Worm (Caenorhabditis elegans) whole organism, late embryonic: ENCODE results near the gene F35H12.1.
A peak's percentile ranks its signal among the peaks of the same experiment; 100 is the strongest.

Experiments
- C38D4.7 ChIP-seq: fragments of 200-800 bp; sonication (Bioruptor generic); optimal IDR thresholded peaks from 2 replicates; lab custom pipeline; 2018; ENCODE audit warnings: mild to moderate bottlenecking, missing genetic modification characterization, moderate library complexity, missing compliant biosample characterization
- F13H6.1 ChIP-seq: sonication (generic microtip); optimal IDR thresholded peaks from 2 replicates; lab custom pipeline; 2016; ENCODE audit warnings: missing genetic modification characterization, missing compliant biosample characterization
- T23F11.4 ChIP-seq: fragments of 200-800 bp; sonication (Bioruptor generic); optimal IDR thresholded peaks from 2 replicates; lab custom pipeline; 2018; ENCODE audit warnings: mild to moderate bottlenecking, missing genetic modification characterization, missing compliant biosample characterization
- Y22D7AL.16 ChIP-seq: sonication (generic microtip); optimal IDR thresholded peaks from 2 replicates; lab custom pipeline; 2016; ENCODE audit warnings: missing genetic modification characterization, missing compliant biosample characterization
- ahr-1 ChIP-seq: sonication (generic microtip); optimal IDR thresholded peaks from 2 replicates; lab custom pipeline; 2016; ENCODE audit warnings: missing genetic modification characterization, missing compliant biosample characterization
- ama-1 ChIP-seq: fragments of 150-350 bp; optimal IDR thresholded peaks from 2 replicates; lab custom pipeline; 2014
- ceh-18 ChIP-seq: sonication (generic microtip); optimal IDR thresholded peaks from 2 replicates; lab custom pipeline; 2016; ENCODE audit warnings: missing genetic modification characterization, missing compliant biosample characterization
- ceh-22 ChIP-seq: sonication (generic microtip); optimal IDR thresholded peaks from 2 replicates; lab custom pipeline; 2017; ENCODE audit warnings: missing biosample characterization, missing genetic modification characterization
- ceh-24 ChIP-seq: sonication (generic microtip); optimal IDR thresholded peaks from 2 replicates; lab custom pipeline; 2016; ENCODE audit warnings: mild to moderate bottlenecking, missing genetic modification characterization, missing compliant biosample characterization
- ceh-30 ChIP-seq: fragments of 150-350 bp; optimal IDR thresholded peaks from 2 replicates; lab custom pipeline; 2014; ENCODE audit warnings: missing biosample characterization, missing genetic modification characterization
- ceh-48 ChIP-seq: sonication (generic microtip); optimal IDR thresholded peaks from 2 replicates; lab custom pipeline; 2016; ENCODE audit warnings: missing genetic modification characterization, inconsistent platforms, missing compliant biosample characterization
- ceh-9 ChIP-seq: sonication (generic microtip); optimal IDR thresholded peaks from 2 replicates; lab custom pipeline; 2016; ENCODE audit warnings: mild to moderate bottlenecking, missing genetic modification characterization, inconsistent platforms, missing compliant biosample characterization
- dmd-4 ChIP-seq: sonication (generic microtip); optimal IDR thresholded peaks from 2 replicates; lab custom pipeline; 2016; ENCODE audit warnings: borderline replicate concordance, missing genetic modification characterization, missing compliant biosample characterization
- dve-1 ChIP-seq: sonication (generic microtip); optimal IDR thresholded peaks from 2 replicates; lab custom pipeline; 2017; ENCODE audit warnings: antibody characterized with exemption, mild to moderate bottlenecking, missing genetic modification characterization, missing compliant biosample characterization
- elt-2 ChIP-seq: sonication (generic microtip); optimal IDR thresholded peaks from 2 replicates; lab custom pipeline; 2016; ENCODE audit warnings: missing genetic modification reagents, missing genetic modification characterization, missing compliant biosample characterization
- elt-4 ChIP-seq: sonication (generic microtip); optimal IDR thresholded peaks from 2 replicates; lab custom pipeline; 2016; ENCODE audit warnings: missing genetic modification characterization, missing compliant biosample characterization
- fax-1 ChIP-seq: sonication (generic microtip); optimal IDR thresholded peaks from 2 replicates; lab custom pipeline; 2016; ENCODE audit warnings: missing genotype, missing genetic modification characterization, missing compliant biosample characterization
- fkh-10 ChIP-seq: fragments of 150-350 bp; optimal IDR thresholded peaks from 2 replicates; lab custom pipeline; 2014; ENCODE audit warnings: missing biosample characterization, missing genetic modification reagents, missing genetic modification characterization
- fkh-6 ChIP-seq: sonication (generic microtip); optimal IDR thresholded peaks from 2 replicates; lab custom pipeline; 2016; ENCODE audit warnings: missing genetic modification characterization, missing compliant biosample characterization
- hlh-13 ChIP-seq: fragments of 200-800 bp; sonication (Bioruptor generic); optimal IDR thresholded peaks from 2 replicates; lab custom pipeline; 2018; ENCODE audit warnings: mild to moderate bottlenecking, missing genetic modification characterization, missing compliant biosample characterization
- hlh-15 ChIP-seq: sonication (generic microtip); optimal IDR thresholded peaks from 2 replicates; lab custom pipeline; 2016; ENCODE audit warnings: missing genetic modification characterization, missing compliant biosample characterization
- hlh-6 ChIP-seq: sonication (generic microtip); optimal IDR thresholded peaks from 2 replicates; lab custom pipeline; 2016; ENCODE audit warnings: missing genotype, missing genetic modification characterization, missing compliant biosample characterization
- hlh-8 ChIP-seq: sonication (generic microtip); optimal IDR thresholded peaks from 2 replicates; lab custom pipeline; 2016; ENCODE audit warnings: missing genotype, missing genetic modification characterization, missing compliant biosample characterization
- lim-6 ChIP-seq: sonication (generic microtip); optimal IDR thresholded peaks from 2 replicates; lab custom pipeline; 2016; ENCODE audit warnings: missing genetic modification characterization, missing compliant biosample characterization
- madf-2 ChIP-seq: sonication (generic microtip); optimal IDR thresholded peaks from 2 replicates; lab custom pipeline; 2017; ENCODE audit warnings: missing genetic modification characterization, missing compliant biosample characterization
- mec-3 ChIP-seq: sonication (generic microtip); optimal IDR thresholded peaks from 2 replicates; lab custom pipeline; 2016; ENCODE audit warnings: borderline replicate concordance, missing genetic modification characterization, missing compliant biosample characterization
- nfya-1 ChIP-seq: sonication (generic microtip); optimal IDR thresholded peaks from 2 replicates; lab custom pipeline; 2017; ENCODE audit warnings: missing genetic modification characterization, mild to moderate bottlenecking, missing compliant biosample characterization, antibody characterized with exemption, moderate library complexity
- odd-2 ChIP-seq: sonication (generic microtip); optimal IDR thresholded peaks from 2 replicates; lab custom pipeline; 2017; ENCODE audit warnings: antibody characterized with exemption, mild to moderate bottlenecking, missing genetic modification characterization, missing compliant biosample characterization
- pag-3 ChIP-seq: sonication (generic microtip); optimal IDR thresholded peaks from 2 replicates; lab custom pipeline; 2016; ENCODE audit warnings: missing compliant biosample characterization, missing genetic modification characterization, borderline replicate concordance
- pha-4 ChIP-seq: fragments of 150-350 bp; optimal IDR thresholded peaks from 2 replicates; lab custom pipeline; 2018; ENCODE audit warnings: missing biosample characterization, missing genetic modification reagents, missing genetic modification characterization
- pqm-1 ChIP-seq: sonication (generic microtip); optimal IDR thresholded peaks from 2 replicates; lab custom pipeline; 2016; ENCODE audit warnings: missing genetic modification characterization, missing compliant biosample characterization
- pros-1 ChIP-seq: fragments of 150-350 bp; optimal IDR thresholded peaks from 2 replicates; lab custom pipeline; 2014; ENCODE audit warnings: missing biosample characterization, missing genetic modification reagents, missing genetic modification characterization
- sox-4 ChIP-seq: sonication (generic microtip); optimal IDR thresholded peaks from 2 replicates; lab custom pipeline; 2017; ENCODE audit warnings: mild to moderate bottlenecking, missing genetic modification characterization, inconsistent platforms, missing compliant biosample characterization
- tbx-2 ChIP-seq: sonication (generic microtip); optimal IDR thresholded peaks from 2 replicates; lab custom pipeline; 2016; ENCODE audit warnings: missing genetic modification characterization, missing compliant biosample characterization
- tbx-7 ChIP-seq: sonication (generic microtip); optimal IDR thresholded peaks from 2 replicates; lab custom pipeline; 2016; ENCODE audit warnings: missing genotype, missing genetic modification characterization, missing compliant biosample characterization
- unc-86 ChIP-seq: sonication (generic microtip); optimal IDR thresholded peaks from 2 replicates; lab custom pipeline; 2016; ENCODE audit warnings: missing genetic modification characterization, missing compliant biosample characterization
- zip-5 ChIP-seq: sonication (generic microtip); optimal IDR thresholded peaks from 2 replicates; lab custom pipeline; 2016; ENCODE audit warnings: missing genetic modification characterization, missing compliant biosample characterization
- ztf-16 ChIP-seq: sonication (generic microtip); optimal IDR thresholded peaks from 2 replicates; lab custom pipeline; 2017; ENCODE audit warnings: missing genetic modification characterization, missing compliant biosample characterization

The F35H12.1 gene

DNA sequence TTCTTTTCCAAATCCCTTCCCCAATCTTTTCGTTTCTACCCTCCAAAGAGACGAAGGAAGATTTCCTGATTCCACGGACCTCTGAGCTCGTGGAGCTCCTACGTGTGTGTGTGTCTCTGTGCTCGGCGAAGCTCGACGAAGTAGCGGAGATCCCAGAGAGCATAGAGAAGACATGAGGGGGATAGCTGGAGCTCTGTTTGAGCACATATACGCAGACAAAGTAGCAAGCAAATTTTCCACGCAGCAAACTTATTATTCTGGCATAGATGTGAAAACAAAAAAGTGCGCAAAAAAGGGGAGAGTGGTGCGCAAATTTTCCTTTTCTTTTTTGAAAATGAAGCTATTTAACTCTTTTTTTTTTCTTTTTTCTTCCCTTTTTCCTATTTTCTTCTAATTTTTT is 730 bp upstream of the F35H12.1 start (continued):
- TF ChIP-seq pha-4 (tag; lab: Kevin White, UChicago) (no peak), unc-86 (tag; lab: Kevin White, UChicago) (no peak), dmd-4 (tag; lab: Kevin White, UChicago) (no peak), elt-4 (no peak), ceh-30 (tag; lab: Kevin White, UChicago) (no peak), lim-6 (no peak), tbx-2 (peak; percentile 23), fax-1 (tag; lab: Kevin White, UChicago) (no peak), sox-4 (tag; lab: Kevin White, UChicago) (no peak), ceh-22 (no peak), zip-5 (tag; lab: Kevin White, UChicago) (no peak), hlh-15 (tag; lab: Kevin White, UChicago) (no peak), odd-2 (no peak), elt-2 (tag; lab: Kevin White, UChicago) (no peak), pag-3 (tag; lab: Kevin White, UChicago) (no peak), C38D4.7 (no peak), ceh-9 (no peak), ztf-16 (tag; lab: Kevin White, UChicago) (no peak), tbx-7 (tag; lab: Kevin White, UChicago) (no peak)

DNA sequence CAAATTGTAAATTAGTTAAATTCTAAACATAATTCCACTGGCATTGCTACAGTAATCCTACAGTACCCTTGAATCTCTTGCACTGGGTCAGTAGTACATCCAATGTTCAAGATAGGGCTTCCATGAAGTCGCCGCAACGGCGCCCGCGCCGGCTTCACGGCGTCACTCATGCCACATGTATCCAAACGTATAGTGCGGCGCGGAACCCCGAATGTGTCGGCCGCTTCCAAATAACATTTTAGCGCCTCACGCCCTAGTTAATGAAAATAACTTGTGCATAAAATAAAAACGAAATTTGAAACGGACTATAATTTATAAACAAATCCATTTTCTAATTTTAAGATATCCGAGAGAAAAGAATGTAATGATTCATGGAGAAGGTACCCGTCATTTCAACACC is 2.4 kb downstream of the F35H12.1 start:
- no peak for TF ChIP-seq dve-1 (tag; lab: Kevin White, UChicago)

DNA sequence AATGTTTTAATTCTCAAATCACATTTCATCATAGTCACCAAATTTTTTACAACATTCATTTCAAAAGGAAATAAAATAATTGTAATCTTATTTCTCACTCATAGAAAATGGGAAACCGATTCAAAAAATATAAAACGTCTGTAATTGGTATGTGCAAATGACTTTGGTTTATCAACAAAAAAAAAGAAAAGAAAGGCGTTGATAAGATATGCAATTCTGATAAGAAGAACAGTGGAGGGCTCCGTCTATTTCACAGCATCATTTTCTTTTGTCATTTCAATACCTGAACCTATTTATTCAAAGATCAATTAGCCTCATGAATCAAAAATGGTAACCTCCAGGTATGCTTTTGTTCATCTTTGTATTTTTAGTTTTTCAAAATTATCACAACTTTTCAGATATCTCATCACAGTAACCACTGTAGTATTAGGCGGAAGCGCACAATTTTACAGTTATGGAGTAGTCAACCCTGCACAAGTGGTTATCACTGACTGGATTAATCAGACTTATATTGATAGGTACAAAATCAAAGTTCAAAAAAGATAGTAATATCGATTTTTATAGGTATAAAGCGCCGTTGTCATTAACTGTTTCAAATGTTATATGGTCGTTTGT is 4.8 kb downstream of the F35H12.1 start, which contains the start of gene F53H8.3:
Gene F53H8.3, plus strand, starts transcription at position 275 of the 615 bp plus-strand sequence.
- TF ChIP-seq tbx-7 (tag; lab: Kevin White, UChicago): no peak
- no peak for TF ChIP-seq F13H6.1 (tag; lab: Kevin White, UChicago)
- TF ChIP-seq ahr-1 (tag; lab: Kevin White, UChicago): no peak
- TF ChIP-seq mec-3 (tag; lab: Kevin White, UChicago): no peak
- TF ChIP-seq elt-2 (tag; lab: Kevin White, UChicago): peak; percentile 94
- no peak for TF ChIP-seq hlh-6 (tag; lab: Kevin White, UChicago)
- TF ChIP-seq fkh-10 (GFP tag; lab: Kevin White, UChicago): no peak

DNA sequence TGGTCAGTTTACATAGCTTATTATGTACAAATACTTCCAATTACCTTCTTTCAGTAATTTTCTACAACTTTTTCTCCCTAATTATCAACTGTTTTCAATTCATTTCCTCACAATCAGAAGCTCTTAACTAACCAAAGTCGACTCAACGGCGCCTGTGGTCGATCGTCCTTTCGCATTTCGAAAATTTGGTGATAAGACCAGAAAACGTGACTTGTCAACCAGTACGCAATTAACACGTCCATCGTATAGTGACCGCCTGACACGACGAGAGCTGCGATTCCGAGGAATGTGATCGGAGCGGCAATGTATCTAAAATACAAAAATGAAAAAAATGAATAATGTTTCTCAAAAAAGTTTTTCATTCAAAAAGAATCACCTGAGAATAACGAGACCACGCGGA is 12.1 kb downstream of the F35H12.1 start:
- TF ChIP-seq odd-2: no peak
- TF ChIP-seq madf-2 (tag; lab: Kevin White, UChicago): no peak
- TF ChIP-seq pha-4 (tag; lab: Kevin White, UChicago): no peak
- TF ChIP-seq pros-1 (tag; lab: Kevin White, UChicago): no peak
- TF ChIP-seq Y22D7AL.16: no peak
- TF ChIP-seq T23F11.4 (GFP tag; lab: Kevin White, UChicago): no peak
- TF ChIP-seq ceh-18 (tag; lab: Kevin White, UChicago): no peak
- TF ChIP-seq ceh-24 (tag; lab: Kevin White, UChicago): no peak
- no peak for TF ChIP-seq pqm-1 (tag; lab: Kevin White, UChicago)

DNA sequence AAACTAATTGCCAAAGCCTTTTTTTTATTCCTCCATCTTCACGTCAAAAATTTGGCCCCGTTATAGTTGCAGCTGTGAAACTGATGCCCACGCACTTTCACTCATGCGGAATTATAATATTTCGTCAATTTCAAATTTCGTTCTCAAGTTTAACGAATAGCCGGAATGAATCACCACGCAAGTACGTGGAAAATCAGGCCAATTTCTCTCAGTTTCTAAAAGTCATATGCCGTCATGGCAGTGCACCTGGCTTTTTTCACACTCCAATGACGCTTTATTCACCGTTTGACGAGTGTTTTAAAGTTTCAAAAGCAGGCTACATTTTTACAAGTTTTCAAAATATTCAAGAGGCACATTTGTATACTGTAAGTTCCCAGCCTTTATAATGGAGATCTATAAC is 14.3 kb downstream of the F35H12.1 start:
- no peak for TF ChIP-seq hlh-8
- no peak for TF ChIP-seq hlh-6 (tag; lab: Kevin White, UChicago)
- no peak for TF ChIP-seq ceh-48 (tag; lab: Kevin White, UChicago)
- TF ChIP-seq ama-1 (lab: Kevin White, UChicago): no peak
- no peak for TF ChIP-seq lim-6
- TF ChIP-seq elt-4: no peak
- no peak for TF ChIP-seq fkh-6 (tag; lab: Kevin White, UChicago)
- no peak for TF ChIP-seq nfya-1
- TF ChIP-seq pros-1 (tag; lab: Kevin White, UChicago): no peak
- no peak for TF ChIP-seq pqm-1 (tag; lab: Kevin White, UChicago)
- no peak for TF ChIP-seq hlh-13 (GFP tag; lab: Kevin White, UChicago)
